Worm (Caenorhabditis elegans): ENCODE measurements around the gene ZK180.8.

- TF ChIP-seq nhr-11 (tag; optimal IDR thresholded peaks at IDR 0.05), result no peak
- TF ChIP-seq alr-1 (tag; optimal IDR thresholded peaks at IDR 0.05), result no peak
These were observed 5.0 kb upstream of the ZK180.8 start for ce11 chrIV:4516478-4516877.

Measured in whole organism, L2 larva.